Worm (Caenorhabditis elegans) whole organism, L3 larva: Measurements from ENCODE around the gene inft-2.

Source experiments
- ama-1 ChIP-seq: fragments of 150-350 bp; optimal IDR thresholded peaks from 2 replicates; lab custom pipeline; 2018
- egl-27 ChIP-seq: sonication (generic microtip); optimal IDR thresholded peaks from 4 replicates; lab custom pipeline; 2017; ENCODE audit warnings: missing biosample characterization, missing genetic modification reagents, missing genetic modification characterization
- fkh-2 ChIP-seq: fragments of 150-350 bp; optimal IDR thresholded peaks from 2 replicates; lab custom pipeline; 2014; ENCODE audit warnings: missing biosample characterization, missing genetic modification reagents, missing genetic modification characterization
- mdl-1 ChIP-seq: fragments of 150-350 bp; optimal IDR thresholded peaks from 2 replicates; lab custom pipeline; 2014; ENCODE audit warnings: missing biosample characterization, missing genetic modification characterization
- nfya-1 ChIP-seq: sonication (generic microtip); optimal IDR thresholded peaks from 2 replicates; lab custom pipeline; 2017; ENCODE audit warnings: missing genetic modification characterization, mild to moderate bottlenecking, missing compliant biosample characterization, antibody characterized with exemption, moderate library complexity; ENCODE audit not compliant: insufficient read depth
- nhr-23 ChIP-seq: fragments of 150-350 bp; optimal IDR thresholded peaks from 2 replicates; lab custom pipeline; 2014; ENCODE audit warnings: missing biosample characterization, missing genetic modification reagents, missing genetic modification characterization
- sea-2 ChIP-seq: fragments of 150-350 bp; sonication (generic microtip); optimal IDR thresholded peaks from 4 replicates; lab custom pipeline; 2014; ENCODE audit warnings: missing biosample characterization, missing genetic modification reagents, missing genetic modification characterization
- snpc-4 ChIP-seq: fragments of 150-350 bp; optimal IDR thresholded peaks from 2 replicates; lab custom pipeline; 2014; ENCODE audit warnings: missing biosample characterization, missing genetic modification characterization
- tbx-2 ChIP-seq: sonication (generic microtip); optimal IDR thresholded peaks from 2 replicates; lab custom pipeline; 2016; ENCODE audit warnings: mild to moderate bottlenecking, missing genetic modification characterization, missing compliant biosample characterization
- ztf-4 ChIP-seq: fragments of 150-350 bp; optimal IDR thresholded peaks from 2 replicates; lab custom pipeline; 2014; ENCODE audit warnings: missing biosample characterization, missing genetic modification characterization

- TF ChIP-seq ama-1 (lab: Kevin White, UChicago) (no peak), fkh-2 (no peak), tbx-2 (tag; lab: Kevin White, UChicago) (no peak), ztf-4 (tag; lab: Kevin White, UChicago) (no peak), snpc-4 (tag; lab: Kevin White, UChicago) (no peak), nfya-1 (tag; lab: Kevin White, UChicago) (no peak), egl-27 (tag; lab: Kevin White, UChicago) (no peak), mdl-1 (no peak), sea-2 (GFP tag; lab: Kevin White, UChicago) (no peak), nhr-23 (tag; lab: Kevin White, UChicago) (no peak)
Observed at ce11 chrV:13018761-13019160, 16.6 kb downstream of the inft-2 start, which contains the start of gene fmi-1.
